Worm (Caenorhabditis elegans) whole organism, L1 larva: ENCODE data around the gene pqn-25.

Source experiments
- C16A3.4 ChIP-seq: fragments of 150-350 bp; optimal IDR thresholded peaks from 2 replicates; lab custom pipeline; 2014; ENCODE audit warnings: missing biosample characterization, missing genetic modification characterization
- blmp-1 ChIP-seq: fragments of 150-350 bp; optimal IDR thresholded peaks from 2 replicates; lab custom pipeline; 2014; ENCODE audit warnings: missing biosample characterization, missing genetic modification characterization
- ceh-63 ChIP-seq: fragments of 200-800 bp; sonication (Bioruptor generic); optimal IDR thresholded peaks from 2 replicates; lab custom pipeline; 2018; ENCODE audit warnings: mild to moderate bottlenecking, missing genetic modification characterization, missing compliant biosample characterization
- ceh-90 ChIP-seq: sonication (generic microtip); optimal IDR thresholded peaks from 2 replicates; lab custom pipeline; 2016; ENCODE audit warnings: missing genetic modification characterization, missing compliant biosample characterization
- dpl-1 ChIP-seq, 3 experiments: fragments of 150-350 bp in 2 of 3; sonication (generic microtip) in 1 of 3; optimal IDR thresholded peaks; 2 replicates each; lab custom pipeline; 2014 to 2017; ENCODE audit warnings: missing biosample characterization in 3 of 3, missing genetic modification characterization in 3 of 3, missing genetic modification reagents in 3 of 3
- efl-1 ChIP-seq, 4 experiments: fragments of 150-350 bp; optimal IDR thresholded peaks in 3 of 4; peaks in 1 of 4; 1 replicate in 1 of 4; 2 replicates in 3 of 4; lab custom pipeline; 2014; ENCODE audit warnings: missing biosample characterization in 2 of 4, missing genetic modification characterization in 2 of 4, missing genetic modification reagents in 2 of 4
- efl-3 ChIP-seq: fragments of 200-800 bp; sonication (Bioruptor generic); optimal IDR thresholded peaks from 2 replicates; lab custom pipeline; 2018; ENCODE audit warnings: mild to moderate bottlenecking, missing genetic modification characterization, missing compliant biosample characterization
- elt-3 ChIP-seq, 6 experiments: fragments of 150-350 bp in 1 of 6; sonication (generic microtip); optimal IDR thresholded peaks; 2 replicates each; lab custom pipeline; 2017 to 2018; ENCODE audit warnings: missing biosample characterization in 6 of 6, missing genetic modification characterization in 6 of 6, inconsistent platforms in 1 of 6
- ets-5 ChIP-seq: fragments of 200-800 bp; sonication (Bioruptor generic); IDR thresholded peaks from 2 replicates; pipeline ENCODE4 v1.3.6; 2022; ENCODE audit warnings: missing genetic modification characterization, missing compliant biosample characterization
- fkh-10 ChIP-seq: sonication (generic microtip); optimal IDR thresholded peaks from 2 replicates; lab custom pipeline; 2017; ENCODE audit warnings: missing biosample characterization, missing genetic modification reagents, missing genetic modification characterization
- fkh-4 ChIP-seq: sonication (generic microtip); optimal IDR thresholded peaks from 2 replicates; lab custom pipeline; 2016; ENCODE audit warnings: missing compliant biosample characterization, missing genetic modification characterization, borderline replicate concordance
- fkh-8 ChIP-seq: sonication (generic microtip); optimal IDR thresholded peaks from 2 replicates; lab custom pipeline; 2016; ENCODE audit warnings: mild to moderate bottlenecking, missing genetic modification characterization, missing compliant biosample characterization
- hlh-4 ChIP-seq: sonication (generic microtip); optimal IDR thresholded peaks from 2 replicates; lab custom pipeline; 2016; ENCODE audit warnings: mild to moderate bottlenecking, missing genetic modification characterization, missing compliant biosample characterization
- jun-1 ChIP-seq: fragments of 150-350 bp; optimal IDR thresholded peaks from 2 replicates; lab custom pipeline; 2014; ENCODE audit warnings: missing biosample characterization, missing genetic modification reagents, missing genetic modification characterization
- lin-35 ChIP-seq, 2 experiments: fragments of 150-350 bp; optimal IDR thresholded peaks; 2 replicates each; lab custom pipeline; 2014; ENCODE audit warnings: missing biosample characterization in 2 of 2, missing genetic modification characterization in 2 of 2, missing genetic modification reagents in 2 of 2
- lsy-2 ChIP-seq, 2 experiments: fragments of 150-350 bp; optimal IDR thresholded peaks; 2 replicates each; lab custom pipeline; 2014; ENCODE audit warnings: missing biosample characterization in 2 of 2, missing genetic modification characterization in 2 of 2
- nhr-71 ChIP-seq: sonication (generic microtip); optimal IDR thresholded peaks from 2 replicates; lab custom pipeline; 2016; ENCODE audit warnings: mild to moderate bottlenecking, missing genetic modification characterization, moderate library complexity, missing compliant biosample characterization
- nhr-76 ChIP-seq: sonication (generic microtip); optimal IDR thresholded peaks from 2 replicates; lab custom pipeline; 2017; ENCODE audit warnings: missing biosample characterization, missing genetic modification characterization
- nhr-90 ChIP-seq: sonication (generic microtip); optimal IDR thresholded peaks from 2 replicates; lab custom pipeline; 2016; ENCODE audit warnings: mild to moderate bottlenecking, missing genetic modification characterization, missing compliant biosample characterization; ENCODE audit not compliant: poor library complexity
- pag-3 ChIP-seq: sonication (generic microtip); optimal IDR thresholded peaks from 2 replicates; lab custom pipeline; 2017; ENCODE audit warnings: missing genetic modification characterization, mild to moderate bottlenecking, missing compliant biosample characterization, antibody characterized with exemption, borderline replicate concordance; ENCODE audit not compliant: insufficient read depth
- pax-3 ChIP-seq: fragments of 200-800 bp; sonication (Bioruptor generic); optimal IDR thresholded peaks from 2 replicates; lab custom pipeline; 2018; ENCODE audit warnings: mild to moderate bottlenecking, missing genetic modification characterization, moderate library complexity, missing compliant biosample characterization
- snu-23 ChIP-seq: sonication (generic microtip); optimal IDR thresholded peaks from 2 replicates; lab custom pipeline; 2016; ENCODE audit warnings: missing genetic modification characterization, missing compliant biosample characterization
- sox-4 ChIP-seq: sonication (generic microtip); optimal IDR thresholded peaks from 2 replicates; lab custom pipeline; 2016; ENCODE audit warnings: missing genetic modification characterization, missing compliant biosample characterization
- sup-37 ChIP-seq: fragments of 200-800 bp; sonication (Bioruptor generic); optimal IDR thresholded peaks from 2 replicates; lab custom pipeline; 2018; ENCODE audit warnings: mild to moderate bottlenecking, missing genetic modification characterization, missing compliant biosample characterization
- unc-98 ChIP-seq: fragments of 200-800 bp; sonication (Bioruptor generic); IDR thresholded peaks from 2 replicates; pipeline ENCODE4 v1.3.6; 2022; ENCODE audit warnings: missing genetic modification characterization, missing compliant biosample characterization
- zag-1 ChIP-seq: fragments of 150-350 bp; optimal IDR thresholded peaks from 2 replicates; lab custom pipeline; 2014; ENCODE audit warnings: missing biosample characterization, missing genetic modification characterization
- ztf-4 ChIP-seq: fragments of 150-350 bp; optimal IDR thresholded peaks from 2 replicates; lab custom pipeline; 2014; ENCODE audit warnings: missing biosample characterization, missing genetic modification characterization

The pqn-25 gene

DNA sequence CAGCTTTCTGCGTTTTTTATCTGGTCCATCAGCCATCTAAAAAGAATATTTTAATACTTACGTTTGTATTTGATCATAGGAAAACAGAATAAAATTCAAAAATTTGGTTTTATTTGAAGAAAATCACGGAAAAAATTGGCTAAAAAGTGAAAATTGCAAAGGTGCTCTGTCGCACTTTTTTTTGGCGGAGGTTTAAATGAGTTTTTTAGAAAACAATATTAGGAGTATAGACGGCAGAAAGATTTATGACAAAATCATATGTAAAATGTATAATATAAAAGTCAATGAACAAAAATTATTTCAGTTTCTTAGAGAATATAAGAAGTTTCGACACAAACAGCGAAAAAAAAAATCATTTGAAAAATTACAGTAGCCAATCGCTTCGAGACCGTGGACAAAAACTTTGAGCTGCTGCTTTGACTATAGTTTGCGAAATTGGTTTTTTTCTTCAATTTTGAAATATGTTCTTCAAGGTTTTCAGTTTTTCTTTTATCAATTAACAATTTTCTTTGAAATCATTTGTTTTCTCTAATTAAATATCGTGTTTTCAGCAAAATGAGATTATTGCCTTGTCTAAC, 28.6 kb downstream of the pqn-25 start, which contains the start of the genes R02F2.7 and R02F2.4:
Gene R02F2.7, minus strand, starts transcription at position 36 of the 578 bp plus-strand sequence.
Gene R02F2.4, plus strand, starts transcription at position 552 of the 578 bp plus-strand sequence.
- peak in 1 of 2 experiments; percentile 83 for TF ChIP-seq efl-1 (optimal IDR thresholded peaks at IDR 0.05; lab: Kevin White, UChicago)
- TF ChIP-seq efl-1 (GFP tag; optimal IDR thresholded peaks at IDR 0.05 in 1 of 2; lab: Kevin White, UChicago) = peak; percentile 87 to 99
- TF ChIP-seq nhr-90 (tag; lab: Kevin White, UChicago) = no peak
- peak; percentile 21 for TF ChIP-seq C16A3.4 (tag; lab: Kevin White, UChicago)
- peak; percentile 73 to 94 for TF ChIP-seq lin-35 (GFP tag; optimal IDR thresholded peaks at IDR 0.05; lab: Kevin White, UChicago)
- TF ChIP-seq lsy-2 (tag; optimal IDR thresholded peaks at IDR 0.05; lab: Kevin White, UChicago) = peak in 1 of 2 experiments; percentile 60
- TF ChIP-seq ceh-63 (GFP tag; lab: Kevin White, UChicago) = no peak
- TF ChIP-seq sox-4 (tag; lab: Kevin White, UChicago) = no peak
- TF ChIP-seq efl-3 (GFP tag; lab: Kevin White, UChicago) = no peak
- no peak for TF ChIP-seq ceh-90
- TF ChIP-seq blmp-1 (tag; lab: Kevin White, UChicago) = peak; percentile 36
- no peak for TF ChIP-seq pag-3 (tag; lab: Kevin White, UChicago)
- TF ChIP-seq dpl-1 (GFP tag; optimal IDR thresholded peaks at IDR 0.05; lab: Kevin White, UChicago) = peak; percentile 70 to 89 (median 86)
- no peak for TF ChIP-seq fkh-8

DNA sequence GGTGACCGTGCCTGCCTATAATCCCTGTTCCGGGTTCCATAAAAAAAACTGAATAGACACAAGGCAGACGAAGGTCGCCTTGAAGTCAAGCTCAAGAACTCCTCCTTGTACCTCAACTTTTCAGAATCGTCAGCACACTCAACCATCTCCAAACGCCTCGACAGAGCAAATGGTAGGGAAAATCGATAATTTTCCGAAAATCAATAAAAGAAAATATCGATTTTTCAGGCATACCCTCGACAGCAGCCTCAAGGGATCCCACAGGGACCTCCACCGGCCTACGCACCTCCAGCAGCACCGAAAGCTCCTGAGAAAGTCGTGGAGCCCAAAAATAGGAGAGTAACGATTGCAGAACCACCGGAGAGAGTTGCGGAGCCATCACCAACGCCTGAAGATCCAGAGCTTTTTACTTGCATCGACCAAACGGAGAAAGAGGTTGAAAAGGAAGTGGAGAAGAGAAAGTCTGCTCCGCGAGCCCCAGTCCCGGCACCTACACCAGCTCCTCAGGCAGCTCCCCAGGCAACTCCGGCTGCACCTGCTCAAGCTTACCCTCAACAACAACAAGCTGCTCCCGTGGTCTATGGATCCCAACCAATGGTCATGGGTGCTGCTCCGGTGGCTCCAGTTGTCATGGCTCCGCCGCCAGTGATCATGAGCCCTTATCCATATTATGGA, 32.8 kb downstream of the pqn-25 start:
- TF ChIP-seq efl-1 (optimal IDR thresholded peaks at IDR 0.05; lab: Kevin White, UChicago) (no peak), efl-1 (GFP tag; optimal IDR thresholded peaks at IDR 0.05 in 1 of 2; lab: Kevin White, UChicago) (peak in 1 of 2 experiments; percentile 83), ets-5 (GFP tag; lab: Robert Waterston, UW) (no peak)
- TF ChIP-seq, all 84 proteins: peak for 1

DNA sequence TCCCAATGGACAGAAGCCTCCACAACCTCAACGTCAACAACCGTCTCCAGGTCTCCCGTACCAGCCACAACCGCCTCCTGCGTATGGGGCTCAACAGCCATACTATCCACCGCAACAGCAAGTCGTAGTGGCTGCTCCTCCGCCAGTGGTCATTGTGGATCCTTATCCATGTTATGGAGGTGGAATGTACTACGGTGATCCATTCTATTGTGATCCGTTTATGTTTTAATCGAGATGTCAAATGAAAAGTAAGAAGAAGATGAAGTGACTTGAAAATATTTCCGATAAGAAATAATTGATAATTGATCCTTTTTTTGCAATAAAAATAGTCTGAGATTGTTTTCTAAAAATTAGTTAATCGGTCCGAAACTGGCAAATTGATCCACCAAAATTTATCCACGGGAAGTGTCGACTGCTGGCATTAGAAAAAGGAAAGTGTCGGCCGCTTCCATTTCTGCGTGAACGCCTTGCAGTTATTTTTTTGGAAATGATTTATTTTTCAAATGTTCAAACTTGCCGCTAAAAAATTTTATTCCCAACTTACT, 33.5 kb downstream of the pqn-25 start, which contains the start of the genes R02F2.6 and R02F2.5:
Gene R02F2.6, minus strand, starts transcription at position 101 of the 545 bp plus-strand sequence.
Gene R02F2.5, plus strand, starts transcription at position 495 of the 545 bp plus-strand sequence.
- no peak for TF ChIP-seq pax-3 (tag; lab: Kevin White, UChicago)
- no peak for TF ChIP-seq hlh-4 (tag; lab: Kevin White, UChicago)
- TF ChIP-seq unc-98 = no peak
- no peak for TF ChIP-seq nhr-76

DNA sequence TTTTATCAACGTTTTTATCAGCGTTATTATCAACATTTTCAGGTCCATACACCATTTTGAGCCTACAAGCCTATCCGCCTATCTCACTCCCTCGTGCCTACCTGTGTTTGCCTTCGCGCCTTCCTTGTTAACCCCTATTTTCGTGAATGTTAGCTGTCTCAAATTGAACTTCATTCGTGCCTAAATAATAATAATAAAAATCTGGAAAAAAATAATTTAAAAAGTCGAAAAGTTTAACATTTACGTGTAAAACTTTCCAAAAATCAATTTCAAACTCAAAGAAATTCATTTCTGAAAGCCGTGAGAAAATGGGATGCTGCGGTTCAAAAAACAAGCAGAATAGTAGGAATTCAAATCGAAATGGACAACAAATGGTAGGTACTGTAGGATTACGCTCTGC, 34.4 kb downstream of the pqn-25 start, which contains the start of gene R02F2.10:
Gene R02F2.10, plus strand, starts transcription at position 301 of the 400 bp plus-strand sequence.
- no peak for TF ChIP-seq pag-3 (tag; lab: Kevin White, UChicago)
- TF ChIP-seq pax-3 (tag; lab: Kevin White, UChicago) = no peak
- TF ChIP-seq zag-1 = no peak
- TF ChIP-seq jun-1 (tag; lab: Kevin White, UChicago) = no peak
- TF ChIP-seq fkh-10 (GFP tag; lab: Kevin White, UChicago) = no peak
- TF ChIP-seq fkh-4 = no peak
- no peak for TF ChIP-seq elt-3 (tag; optimal IDR thresholded peaks at IDR 0.05; lab: Kevin White, UChicago)
- TF ChIP-seq snu-23 (GFP tag; lab: Kevin White, UChicago) = no peak
- TF ChIP-seq, all 84 proteins: peak for 0

DNA sequence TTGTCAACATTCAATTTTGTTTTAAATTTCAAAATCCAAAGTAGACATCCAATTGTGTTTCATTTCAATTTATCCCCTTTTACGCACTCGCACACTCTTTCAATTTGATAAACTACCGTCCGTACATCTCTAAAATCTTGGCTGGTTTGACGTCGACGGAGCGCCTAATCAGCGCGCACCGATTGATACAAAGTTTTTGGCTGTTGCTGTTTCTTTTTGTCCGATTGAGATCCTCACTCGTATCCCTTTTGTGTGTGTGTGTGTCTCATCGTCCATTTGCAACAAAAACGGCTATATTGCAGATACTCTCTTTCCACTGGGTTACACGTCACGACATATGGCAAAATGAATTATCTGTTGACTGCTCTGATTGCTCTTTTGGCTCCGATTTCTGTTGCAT, 38.2 kb downstream of the pqn-25 start, which contains the start of gene lon-1:
Gene lon-1, plus strand, starts transcription at position 301 of the 400 bp plus-strand sequence.
- TF ChIP-seq nhr-71 (tag; lab: Kevin White, UChicago) (no peak), C16A3.4 (tag; lab: Kevin White, UChicago) (no peak), sup-37 (no peak), hlh-4 (tag; lab: Kevin White, UChicago) (no peak), efl-3 (GFP tag; lab: Kevin White, UChicago) (no peak), ztf-4 (tag; lab: Kevin White, UChicago) (no peak), blmp-1 (tag; lab: Kevin White, UChicago) (peak; percentile 34), sox-4 (tag; lab: Kevin White, UChicago) (no peak)
